Worm (Caenorhabditis elegans) whole organism, L3 larva: Measurements from ENCODE around the gene Y69H2.1.

Source experiments
- ZK546.5 ChIP-seq: sonication (generic microtip); optimal IDR thresholded peaks from 2 replicates; lab custom pipeline; 2017; ENCODE audit warnings: missing biosample characterization, missing genetic modification characterization
- ceh-82 ChIP-seq: fragments of 150-350 bp; optimal IDR thresholded peaks from 2 replicates; lab custom pipeline; 2014; ENCODE audit warnings: missing biosample characterization, missing genetic modification characterization
- egl-27 ChIP-seq: sonication (generic microtip); optimal IDR thresholded peaks from 4 replicates; lab custom pipeline; 2017; ENCODE audit warnings: missing biosample characterization, missing genetic modification reagents, missing genetic modification characterization
- elt-1 ChIP-seq: fragments of 150-350 bp; optimal IDR thresholded peaks from 2 replicates; lab custom pipeline; 2014; ENCODE audit warnings: missing biosample characterization, missing genetic modification characterization
- lin-39 ChIP-seq: fragments of 150-350 bp; optimal IDR thresholded peaks from 2 replicates; lab custom pipeline; 2018; ENCODE audit warnings: missing biosample characterization, missing genetic modification reagents, missing genetic modification characterization
- nhr-11 ChIP-seq: fragments of 150-350 bp; optimal IDR thresholded peaks from 2 replicates; lab custom pipeline; 2014; ENCODE audit warnings: missing biosample characterization, missing genetic modification characterization
- nhr-12 ChIP-seq: fragments of 150-350 bp; optimal IDR thresholded peaks from 2 replicates; lab custom pipeline; 2014; ENCODE audit warnings: missing biosample characterization, missing genetic modification characterization
- nhr-25 ChIP-seq: sonication (generic microtip); optimal IDR thresholded peaks from 2 replicates; lab custom pipeline; 2017; ENCODE audit warnings: missing biosample characterization, missing genetic modification characterization
- pha-4 ChIP-seq: fragments of 150-350 bp; optimal IDR thresholded peaks from 2 replicates; lab custom pipeline; 2014; ENCODE audit warnings: missing biosample characterization, missing genetic modification reagents, missing genetic modification characterization
- snpc-4 ChIP-seq: fragments of 150-350 bp; optimal IDR thresholded peaks from 2 replicates; lab custom pipeline; 2014; ENCODE audit warnings: missing biosample characterization, missing genetic modification characterization
- unc-39 ChIP-seq: sonication (generic microtip); optimal IDR thresholded peaks from 4 replicates; lab custom pipeline; 2017; ENCODE audit warnings: missing biosample characterization, missing genetic modification characterization
- unc-62 ChIP-seq: fragments of 150-350 bp; sonication (generic microtip); optimal IDR thresholded peaks from 4 replicates; lab custom pipeline; 2014; ENCODE audit warnings: missing biosample characterization, missing genetic modification reagents, missing genetic modification characterization
- ztf-11 ChIP-seq: fragments of 150-350 bp; optimal IDR thresholded peaks from 2 replicates; lab custom pipeline; 2014; ENCODE audit warnings: missing biosample characterization, missing genetic modification characterization

DNA sequence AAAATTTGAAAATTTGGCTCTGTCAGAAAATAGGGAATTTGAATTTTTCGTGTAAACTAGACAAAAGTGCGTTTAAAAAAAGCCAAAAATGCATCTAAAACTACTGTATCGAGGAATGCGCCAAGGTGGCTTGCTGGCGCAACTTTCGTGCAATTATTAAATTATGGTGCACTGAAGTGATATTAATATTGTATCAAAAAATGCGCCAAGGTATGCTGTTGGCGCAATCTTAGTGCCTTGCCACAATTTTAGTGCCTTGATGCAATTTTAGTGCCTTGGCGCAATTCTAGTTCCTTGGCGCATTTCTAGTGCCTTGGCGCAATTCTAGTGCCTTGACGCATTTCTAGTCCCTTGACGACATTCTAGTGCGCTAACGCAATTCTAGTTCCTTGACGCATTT, 47.3 kb downstream of the Y69H2.1 start:
- no peak for TF ChIP-seq unc-39 (tag; lab: Kevin White, UChicago)
- no peak for TF ChIP-seq elt-1 (tag; lab: Kevin White, UChicago)
- TF ChIP-seq nhr-12 (tag; lab: Kevin White, UChicago), result no peak
- TF ChIP-seq nhr-11 (tag; lab: Kevin White, UChicago), result no peak
- no peak for TF ChIP-seq ZK546.5
- no peak for TF ChIP-seq ceh-82 (tag; lab: Kevin White, UChicago)
- no peak for TF ChIP-seq pha-4 (tag; lab: Kevin White, UChicago)
- TF ChIP-seq unc-62 (GFP tag; lab: Kevin White, UChicago), result no peak
- TF ChIP-seq lin-39, result no peak
- no peak for TF ChIP-seq ztf-11 (tag; lab: Kevin White, UChicago)
- no peak for TF ChIP-seq snpc-4
- TF ChIP-seq nhr-25 (tag; lab: Kevin White, UChicago), result no peak
- no peak for TF ChIP-seq egl-27 (tag; lab: Kevin White, UChicago)
